Worm (Caenorhabditis elegans): ENCODE results near the gene col-153.

col-153 gene

DNA sequence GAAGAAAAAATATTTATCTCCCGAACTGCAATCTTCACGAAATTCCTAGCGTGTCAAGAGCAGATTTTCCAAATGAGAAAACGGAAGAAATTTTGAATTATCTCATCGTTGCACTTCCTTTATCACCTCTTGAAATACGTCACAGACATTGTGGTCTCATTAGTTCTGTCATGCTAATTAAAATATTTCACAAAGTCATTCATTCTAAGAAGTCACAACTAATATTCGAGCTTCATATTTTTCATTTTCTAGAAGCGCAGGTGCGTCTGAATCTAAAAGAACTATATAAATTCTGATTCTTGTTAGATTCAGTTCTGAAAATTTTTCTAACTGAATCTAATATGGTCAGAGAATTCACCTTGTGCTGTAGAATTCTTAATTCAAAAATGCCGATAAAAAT lies 2.4 kb upstream of the col-153 start:
- TF ChIP-seq madf-8 (GFP tag; conservative IDR thresholded peaks at IDR 0.05) (no peak), fkh-3 (tag; optimal IDR thresholded peaks at IDR 0.05) (no peak), tbx-9 (tag; optimal IDR thresholded peaks at IDR 0.05; ENCODE audit: borderline replicate concordance) (no peak), dpl-1 (GFP tag; optimal IDR thresholded peaks at IDR 0.05) (no peak), rcor-1 (GFP tag; IDR thresholded peaks at IDR 0.05) (no peak), F37B4.10 (GFP tag; IDR thresholded peaks at IDR 0.05) (no peak), let-607 (tag; optimal IDR thresholded peaks at IDR 0.05) (no peak), sptf-2 (GFP tag; optimal IDR thresholded peaks at IDR 0.05) (no peak), ccch-3 (GFP tag; optimal IDR thresholded peaks at IDR 0.05) (no peak), lin-54 (GFP tag; optimal IDR thresholded peaks at IDR 0.05) (no peak), hlh-12 (tag; optimal IDR thresholded peaks at IDR 0.05) (no peak), F39B2.1 (GFP tag; IDR thresholded peaks at IDR 0.05) (no peak)

DNA sequence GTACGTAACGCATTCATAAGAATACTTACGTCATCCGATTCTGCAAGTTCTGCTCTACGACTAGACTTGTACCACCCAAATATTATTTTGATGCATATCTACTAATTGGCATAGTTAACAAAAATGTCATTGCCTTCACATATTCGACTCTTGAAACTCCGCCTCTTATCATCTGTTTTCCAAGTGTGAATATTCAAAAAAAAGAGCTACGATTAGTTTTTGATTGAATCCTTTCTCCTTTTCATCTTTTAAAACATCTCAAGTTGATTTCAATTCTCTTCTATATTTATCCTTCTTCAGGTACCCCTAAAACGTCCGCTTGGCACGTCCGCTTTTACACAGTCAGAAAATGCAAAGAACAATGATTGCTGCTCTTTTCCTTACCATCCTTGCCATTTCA lies 1.7 kb upstream of the col-153 start, which contains the start of gene F17C11.2:
F17C11.2 (plus strand) TSS at position 301 of the 400 bp plus-strand sequence.
- TF ChIP-seq tlf-1 (GFP tag; optimal IDR thresholded peaks at IDR 0.05) (no peak), B0336.3 (GFP tag; IDR thresholded peaks at IDR 0.05) (no peak), madf-8 (GFP tag; conservative IDR thresholded peaks at IDR 0.05) (no peak), dpl-1 (GFP tag; optimal IDR thresholded peaks at IDR 0.05) (no peak), pbrm-1 (GFP tag; IDR thresholded peaks at IDR 0.05) (no peak), nhr-27 (tag; optimal IDR thresholded peaks at IDR 0.05) (no peak), ztf-18 (tag; optimal IDR thresholded peaks at IDR 0.05) (no peak)

DNA sequence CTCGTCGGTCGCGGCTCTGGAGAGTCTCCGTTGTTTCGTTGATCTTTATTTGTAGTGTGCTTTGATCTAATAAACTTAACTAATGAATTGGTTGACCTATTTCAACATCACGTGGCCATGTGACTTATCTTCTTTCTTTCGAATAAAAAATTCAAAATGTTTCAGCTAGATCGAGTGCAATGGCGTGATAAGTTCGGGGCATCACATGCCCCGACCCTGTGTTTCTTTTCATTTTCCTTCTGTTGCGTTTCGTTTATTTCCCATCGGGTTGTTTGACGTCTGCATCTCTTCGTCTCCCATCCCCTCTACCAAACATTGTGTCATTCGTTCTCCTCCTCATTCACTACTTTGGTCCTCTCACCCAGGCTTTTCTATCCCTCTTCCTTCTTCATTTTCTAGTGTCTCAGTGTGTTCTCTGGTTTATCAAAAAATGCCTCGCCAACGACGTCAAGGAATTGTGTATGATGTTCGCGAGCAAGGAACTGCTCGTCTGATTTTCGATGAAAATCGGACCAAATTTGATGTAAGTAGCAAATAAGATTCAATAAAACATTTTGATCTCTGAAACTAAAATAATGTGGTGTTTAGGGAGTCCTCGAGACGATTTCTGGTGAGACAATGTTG lies 2.2 kb downstream of the col-153 start, which contains the start of gene F17C11.4:
F17C11.4 (plus strand) TSS at position 206 of the 624 bp plus-strand sequence.
- TF ChIP-seq hmg-1.2 (GFP tag; IDR thresholded peaks at IDR 0.05) (peak; percentile 53; the same call in 1 of the 2 replicates), hrde-1 (tag; optimal IDR thresholded peaks at IDR 0.05; ENCODE audit: borderline replicate concordance) (no peak), pha-4 (tag; optimal IDR thresholded peaks at IDR 0.05) (no peak), ceh-27 (GFP tag; optimal IDR thresholded peaks at IDR 0.05) (no peak), rcor-1 (GFP tag; IDR thresholded peaks at IDR 0.05) (0 out of 2 replicates have a peak, but pooled peaks have one; percentile 10), hsf-1 (GFP tag; IDR thresholded peaks at IDR 0.05) (no peak), Y79H2A.3 (GFP tag; conservative IDR thresholded peaks at IDR 0.05) (no peak), ama-1 (optimal IDR thresholded peaks at IDR 0.05) (peak; percentile 67), ama-1 (GFP tag; optimal IDR thresholded peaks at IDR 0.05) (no peak), dpff-1 (tag; optimal IDR thresholded peaks at IDR 0.05) (no peak), F33H1.4 (GFP tag; IDR thresholded peaks at IDR 0.05) (no peak), nhr-90 (tag; optimal IDR thresholded peaks at IDR 0.05) (peak; percentile 29), die-1 (tag; optimal IDR thresholded peaks at IDR 0.05) (peak; percentile 33), zfh-2 (GFP tag; conservative IDR thresholded peaks at IDR 0.05) (peak; percentile 64), madf-6 (GFP tag; IDR thresholded peaks at IDR 0.05) (0 out of 2 replicates have a peak, but pooled peaks have one; percentile 13), lsy-27 (tag; optimal IDR thresholded peaks at IDR 0.05; ENCODE audit: borderline replicate concordance, insufficient read depth) (no peak), ztf-26 (tag; optimal IDR thresholded peaks at IDR 0.05) (peak; percentile 39), cebp-1 (GFP tag; IDR thresholded peaks at IDR 0.05) (peak; percentile 77), cebp-1 (tag; optimal IDR thresholded peaks at IDR 0.05) (peak; percentile 91), unc-62 (GFP tag; optimal IDR thresholded peaks at IDR 0.05) (peak; percentile 41), T26A5.8 (tag; optimal IDR thresholded peaks at IDR 0.05) (no peak), somi-1 (GFP tag; optimal IDR thresholded peaks at IDR 0.05) (peak; percentile 85), tbp1 (GFP tag; optimal IDR thresholded peaks at IDR 0.05) (peak; percentile 50), F22D6.2 (tag; optimal IDR thresholded peaks at IDR 0.05) (peak; percentile 18), C06A6.2 (GFP tag; conservative IDR thresholded peaks at IDR 0.05) (0 out of 2 replicates have a peak, but pooled peaks have one; percentile 41), him-1 (tag; optimal IDR thresholded peaks at IDR 0.05) (no peak), egl-44 (GFP tag; IDR thresholded peaks at IDR 0.05) (0 out of 2 replicates have a peak, but pooled peaks have one; percentile 61), Y56A3A.18 (GFP tag; IDR thresholded peaks at IDR 0.05) (no peak), F55B11.4 (tag; optimal IDR thresholded peaks at IDR 0.05; ENCODE audit: borderline replicate concordance, insufficient read depth) (no peak), unc-130 (GFP tag; optimal IDR thresholded peaks at IDR 0.05) (no peak)

All from whole organism, young adult.